Worm (Caenorhabditis elegans): ENCODE measurements around the gene F54D10.5.

- TF ChIP-seq him-1 (tag; optimal IDR thresholded peaks at IDR 0.05), result no peak
- TF ChIP-seq dao-5 (tag; optimal IDR thresholded peaks at IDR 0.05), result no peak
These were observed 43.5 kb downstream of the F54D10.5 start, which contains the start of gene srx-112 for ce11 chrII:3764486-3764885.
